Worm (Caenorhabditis elegans): ENCODE results near the gene F38A6.4.

DNA sequence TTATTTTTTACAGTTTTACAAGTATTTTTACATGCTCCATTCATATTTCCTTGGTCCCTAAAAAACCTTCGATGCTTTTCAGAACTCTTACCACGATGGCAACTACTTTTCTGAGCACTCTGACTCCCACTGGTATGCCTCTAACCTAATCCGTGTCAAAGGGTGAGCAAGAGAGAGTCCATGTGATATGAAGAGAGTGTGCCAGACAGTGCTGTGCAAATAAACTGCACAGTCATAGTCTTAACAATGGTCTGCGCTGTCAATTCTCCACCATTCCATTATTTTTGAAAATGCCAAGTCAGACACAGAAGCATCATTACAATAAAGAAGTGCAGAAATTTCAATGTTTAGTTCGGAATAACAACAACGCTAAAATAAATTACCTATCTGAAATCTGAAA, 29.9 kb downstream of the F38A6.4 start:
- no peak for TF ChIP-seq mdl-1 (tag; optimal IDR thresholded peaks at IDR 0.05)
- no peak for TF ChIP-seq ZK337.2 (GFP tag; IDR thresholded peaks at IDR 0.05)
- TF ChIP-seq nhr-28 (tag; optimal IDR thresholded peaks at IDR 0.05) = no peak
- TF ChIP-seq pha-4 (GFP tag; IDR thresholded peaks at IDR 0.05) = no peak
- peak; percentile 88 for TF ChIP-seq pha-4 (tag; optimal IDR thresholded peaks at IDR 0.05)
- no peak for TF ChIP-seq saeg-2 (GFP tag; IDR thresholded peaks at IDR 0.05)
- TF ChIP-seq dmd-6 (GFP tag; IDR thresholded peaks at IDR 0.05) = no peak
- TF ChIP-seq zag-1 (tag; optimal IDR thresholded peaks at IDR 0.05) = no peak
- TF ChIP-seq arid-1 (GFP tag; conservative IDR thresholded peaks at IDR 0.05) = no peak
- no peak for TF ChIP-seq lin-15B (tag; optimal IDR thresholded peaks at IDR 0.05)
- TF ChIP-seq dpl-1 (GFP tag; optimal IDR thresholded peaks at IDR 0.05) = no peak
